Fruit fly (Drosophila melanogaster) whole organism, embryonic: Measurements from ENCODE around the gene LysD.
A peak's percentile ranks its signal among the peaks of the same experiment; 100 is the strongest.

Source experiments
- CG12071 ChIP-seq: fragments of 200-800 bp; sonication (Bioruptor generic); optimal IDR thresholded peaks from 3 replicates; lab custom pipeline; 2018; ENCODE audit warnings: missing biosample characterization, mild to moderate bottlenecking, missing genetic modification characterization
- CG16815 ChIP-seq: fragments of 200-800 bp; sonication (Bioruptor generic); optimal IDR thresholded peaks from 3 replicates; lab custom pipeline; 2017; ENCODE audit warnings: missing biosample characterization, mild to moderate bottlenecking, missing genetic modification characterization
- CG2129 ChIP-seq: fragments of 200-800 bp; sonication (Bioruptor generic); IDR thresholded peaks from 2 replicates; pipeline ENCODE4 v1.3.6; 2022; ENCODE audit warnings: missing biosample characterization, missing genetic modification characterization; ENCODE audit not compliant: partially characterized antibody
- CG7987 ChIP-seq: fragments of 200-800 bp; sonication (Bioruptor generic); optimal IDR thresholded peaks from 2 replicates; lab custom pipeline; 2018; ENCODE audit warnings: missing biosample characterization, mild to moderate bottlenecking, missing genetic modification characterization, moderate library complexity
- CkIIα-i1 ChIP-seq: fragments of 200-800 bp; sonication (Bioruptor generic); IDR thresholded peaks from 2 replicates; pipeline ENCODE4 v1.3.6; 2022; ENCODE audit warnings: missing biosample characterization, missing genetic modification characterization
- amos ChIP-seq: fragments of 200-800 bp; sonication (Bioruptor generic); IDR thresholded peaks from 2 replicates; pipeline ENCODE4 v1.3.6; 2022; ENCODE audit warnings: missing biosample characterization, missing genetic modification characterization; ENCODE audit not compliant: partially characterized antibody
- hbn ChIP-seq: fragments of 200-800 bp; sonication (Bioruptor generic); IDR thresholded peaks from 2 replicates; pipeline ENCODE4 v1.3.6; 2022; ENCODE audit warnings: missing biosample characterization, missing genetic modification characterization; ENCODE audit not compliant: partially characterized antibody
- twi ChIP-seq: fragments of 200-800 bp; optimal IDR thresholded peaks from 2 replicates; lab custom pipeline; 2019; ENCODE audit warnings: missing biosample characterization, mild to moderate bottlenecking, missing genetic modification characterization, moderate library complexity

DNA sequence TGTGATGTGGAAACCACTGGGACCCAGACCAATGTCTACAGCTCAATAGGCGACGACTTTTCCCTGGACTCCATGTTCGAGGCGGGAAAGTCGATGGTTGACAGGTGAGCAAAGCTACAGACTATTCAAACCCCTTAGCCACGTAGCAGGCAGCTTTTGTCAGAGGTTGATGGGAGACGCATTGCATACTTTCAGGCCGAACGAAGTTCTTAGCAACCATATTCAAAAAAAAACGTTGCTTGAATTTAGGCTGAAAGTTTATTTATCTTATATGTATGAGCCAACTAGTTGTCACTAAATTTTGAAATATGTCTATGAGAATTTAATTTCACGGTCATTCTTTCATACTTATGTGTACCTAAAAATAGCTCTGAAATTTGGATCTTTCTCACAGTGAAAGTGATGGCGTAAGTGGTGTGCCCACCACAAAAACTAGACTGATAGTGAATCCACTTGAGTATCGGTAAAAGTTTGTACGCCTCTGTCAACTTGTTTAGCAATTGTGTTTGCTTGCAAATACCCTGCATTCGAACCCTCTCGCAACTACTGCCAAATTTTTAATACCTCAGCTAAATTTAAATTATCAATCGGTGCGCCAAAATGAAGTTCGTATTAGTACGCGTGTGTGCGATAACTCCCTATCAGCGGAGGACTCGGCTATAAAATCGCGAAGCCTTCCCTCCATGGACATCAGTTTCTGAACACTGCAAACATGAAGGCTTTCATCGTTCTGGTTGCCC, 4.1 kb downstream of the LysD start, which contains the start of gene LysB:
- no peak for TF ChIP-seq CG16815
- no peak for TF ChIP-seq CG12071 (GFP tag; lab: Kevin White, UChicago)
- no peak for TF ChIP-seq hbn (GFP tag; lab: Robert Waterston, UW)
- TF ChIP-seq CkIIα-i1 (GFP tag; lab: Robert Waterston, UW): no peak
- TF ChIP-seq amos (GFP tag; lab: Robert Waterston, UW): no peak; the same call in 1 of the 2 replicates
- TF ChIP-seq CG2129 (GFP tag; lab: Robert Waterston, UW): no peak
- TF ChIP-seq CG7987: peak; percentile 16
- TF ChIP-seq twi: no peak
